Worm (Caenorhabditis elegans): Measurements from ENCODE around the gene che-6.

ce11 chrIV:2114337-2114736 lies 3.1 kb upstream of the che-6 start, which contains the start of gene xbx-4:
- no peak for TF ChIP-seq ama-1 (optimal IDR thresholded peaks at IDR 0.05)
- no peak for TF ChIP-seq tra-4 (tag; optimal IDR thresholded peaks at IDR 0.05)
- no peak for TF ChIP-seq B0310.2 (tag; optimal IDR thresholded peaks at IDR 0.05)
- no peak for TF ChIP-seq tbx-11 (GFP tag; IDR thresholded peaks at IDR 0.05)
- no peak for TF ChIP-seq F13C5.2 (tag; optimal IDR thresholded peaks at IDR 0.05)
- no peak for TF ChIP-seq flt-1 (GFP tag; IDR thresholded peaks at IDR 0.05)
- TF ChIP-seq scrt-1 (GFP tag; IDR thresholded peaks at IDR 0.05): no peak
- no peak for TF ChIP-seq aly-1 (tag; optimal IDR thresholded peaks at IDR 0.05)
- no peak for TF ChIP-seq ets-7 (tag; optimal IDR thresholded peaks at IDR 0.05)

Measured in whole organism, early embryonic.